Worm (Caenorhabditis elegans) whole organism, L4 larva: ENCODE results near the gene T03G6.1.
A peak's percentile ranks its signal among the peaks of the same experiment; 100 is the strongest.

Experiments
- D1046.2 ChIP-seq: fragments of 200-800 bp; sonication (Bioruptor generic); IDR thresholded peaks from 2 replicates; pipeline ENCODE4 v1.3.6; 2022; ENCODE audit warnings: missing genetic modification characterization, missing compliant biosample characterization
- F49E8.2 ChIP-seq: sonication (generic microtip); optimal IDR thresholded peaks from 2 replicates; lab custom pipeline; 2016; ENCODE audit warnings: missing compliant biosample characterization, mild to moderate bottlenecking, missing genetic modification characterization, borderline replicate concordance
- T20F7.1 ChIP-seq: fragments of 200-800 bp; sonication (Bioruptor generic); optimal IDR thresholded peaks from 2 replicates; lab custom pipeline; 2018; ENCODE audit warnings: mild to moderate bottlenecking, missing genetic modification characterization, missing compliant biosample characterization
- T26A8.4 ChIP-seq: fragments of 200-800 bp; sonication (Bioruptor generic); IDR thresholded peaks from 2 replicates; pipeline ENCODE4 v1.3.6; 2022; ENCODE audit warnings: missing genetic modification characterization, missing compliant biosample characterization
- Y5F2A.4 ChIP-seq: fragments of 200-800 bp; sonication (Bioruptor generic); optimal IDR thresholded peaks from 2 replicates; lab custom pipeline; 2018; ENCODE audit warnings: mild to moderate bottlenecking, missing genetic modification characterization, missing compliant biosample characterization
- ZK546.5 ChIP-seq, 2 experiments: sonication (generic microtip); optimal IDR thresholded peaks; 2 replicates each; lab custom pipeline; 2017; ENCODE audit warnings: missing biosample characterization in 2 of 2, missing genetic modification characterization in 2 of 2
- arid-1 ChIP-seq: fragments of 200-800 bp; sonication (Bioruptor generic); conservative IDR thresholded peaks from 2 replicates; pipeline ENCODE4 v1.3.6; 2022; ENCODE audit warnings: missing genetic modification reagents, missing genetic modification characterization, missing compliant biosample characterization
- ceh-44 ChIP-seq: fragments of 200-800 bp; sonication (Bioruptor generic); IDR thresholded peaks from 2 replicates; pipeline ENCODE4 v1.3.6; 2022; ENCODE audit warnings: missing genetic modification reagents, missing genetic modification characterization, missing compliant biosample characterization
- ceh-82 ChIP-seq: sonication (generic microtip); optimal IDR thresholded peaks from 2 replicates; lab custom pipeline; 2017; ENCODE audit warnings: missing biosample characterization, missing genetic modification characterization
- ces-1 ChIP-seq: fragments of 150-350 bp; sonication (generic microtip); optimal IDR thresholded peaks from 4 replicates; lab custom pipeline; 2014; ENCODE audit warnings: missing biosample characterization, missing genetic modification reagents, missing genetic modification characterization
- daf-16 ChIP-seq, 3 experiments: sonication (generic microtip); optimal IDR thresholded peaks; 2 replicates each; lab custom pipeline; 2016 to 2017; ENCODE audit warnings: missing genetic modification characterization in 3 of 3, missing genetic modification reagents in 3 of 3, mild to moderate bottlenecking in 2 of 3, missing compliant biosample characterization in 2 of 3, missing biosample characterization in 1 of 3, moderate library complexity in 1 of 3
- daf-19 ChIP-seq: fragments of 200-800 bp; sonication (Bioruptor generic); conservative IDR thresholded peaks from 2 replicates; pipeline ENCODE4 v1.3.6; 2022; ENCODE audit warnings: missing genetic modification characterization, missing compliant biosample characterization
- dmd-8 ChIP-seq: fragments of 200-800 bp; sonication (Bioruptor generic); IDR thresholded peaks from 2 replicates; pipeline ENCODE4 v1.3.6; 2022; ENCODE audit warnings: missing genetic modification characterization, missing compliant biosample characterization
- dmd-9 ChIP-seq: fragments of 200-800 bp; sonication (Bioruptor generic); IDR thresholded peaks from 2 replicates; pipeline ENCODE4 v1.3.6; 2022; ENCODE audit warnings: missing genetic modification reagents, missing genetic modification characterization, missing compliant biosample characterization
- dpl-1 ChIP-seq: fragments of 150-350 bp; optimal IDR thresholded peaks from 2 replicates; lab custom pipeline; 2014; ENCODE audit warnings: missing biosample characterization, missing genetic modification reagents, missing genetic modification characterization
- duxl-1 ChIP-seq: sonication (generic microtip); optimal IDR thresholded peaks from 2 replicates; lab custom pipeline; 2016; ENCODE audit warnings: mild to moderate bottlenecking, missing genetic modification characterization, moderate library complexity, missing compliant biosample characterization; ENCODE audit not compliant: poor library complexity
- dve-1 ChIP-seq: sonication (generic microtip); optimal IDR thresholded peaks from 2 replicates; lab custom pipeline; 2017; ENCODE audit warnings: antibody characterized with exemption, mild to moderate bottlenecking, missing genetic modification characterization, missing compliant biosample characterization; ENCODE audit not compliant: insufficient read depth
- egl-43 ChIP-seq: fragments of 200-800 bp; sonication (Bioruptor generic); IDR thresholded peaks from 2 replicates; pipeline ENCODE4 v1.3.6; 2022; ENCODE audit warnings: missing genetic modification reagents, missing genetic modification characterization, missing compliant biosample characterization
- hif-1 ChIP-seq, 2 experiments: sonication (generic microtip); optimal IDR thresholded peaks; 2 replicates each; lab custom pipeline; 2016 to 2017; ENCODE audit warnings: missing compliant biosample characterization in 2 of 2, missing genetic modification characterization in 2 of 2, missing genetic modification reagents in 2 of 2, missing genotype in 2 of 2, mild to moderate bottlenecking in 1 of 2
- hlh-11 ChIP-seq: fragments of 200-800 bp; sonication (Bioruptor generic); optimal IDR thresholded peaks from 2 replicates; lab custom pipeline; 2018; ENCODE audit warnings: mild to moderate bottlenecking, missing genetic modification characterization, missing compliant biosample characterization
- hlh-30 ChIP-seq: sonication (generic microtip); optimal IDR thresholded peaks from 2 replicates; lab custom pipeline; 2017; ENCODE audit warnings: antibody characterized with exemption, mild to moderate bottlenecking, missing genetic modification characterization, missing compliant biosample characterization; ENCODE audit not compliant: insufficient read depth
- hmg-1.1 ChIP-seq: fragments of 200-800 bp; sonication (Bioruptor generic); IDR thresholded peaks from 2 replicates; pipeline ENCODE4 v1.3.6; 2022; ENCODE audit warnings: missing genetic modification reagents, missing genetic modification characterization, missing compliant biosample characterization
- lin-1 ChIP-seq: fragments of 200-800 bp; sonication (Bioruptor generic); IDR thresholded peaks from 2 replicates; pipeline ENCODE4 v1.3.6; 2022; ENCODE audit warnings: missing genetic modification reagents, missing genetic modification characterization, missing compliant biosample characterization
- lin-38 ChIP-seq: fragments of 200-800 bp; sonication (Bioruptor generic); IDR thresholded peaks from 2 replicates; pipeline ENCODE4 v1.3.6; 2022; ENCODE audit warnings: missing genetic modification reagents, missing genetic modification characterization, missing compliant biosample characterization
- lin-39 ChIP-seq: fragments of 150-350 bp; optimal IDR thresholded peaks from 2 replicates; lab custom pipeline; 2014; ENCODE audit warnings: missing biosample characterization, missing genetic modification reagents, missing genetic modification characterization
- madf-5 ChIP-seq, 2 experiments: fragments of 200-800 bp; sonication (Bioruptor generic); IDR thresholded peaks; 2 replicates each; pipeline ENCODE4 v1.3.6; 2022; ENCODE audit warnings: missing compliant biosample characterization in 2 of 2, missing genetic modification characterization in 2 of 2
- mdl-1 ChIP-seq, 2 experiments: fragments of 150-350 bp in 1 of 2; sonication (generic microtip) in 1 of 2; optimal IDR thresholded peaks; 2 replicates each; lab custom pipeline; 2014 to 2017; ENCODE audit warnings: missing biosample characterization in 2 of 2, missing genetic modification characterization in 2 of 2
- mxl-2 ChIP-seq: fragments of 200-800 bp; sonication (Bioruptor generic); conservative IDR thresholded peaks from 2 replicates; pipeline ENCODE4 v1.3.6; 2022; ENCODE audit warnings: missing genetic modification reagents, missing genetic modification characterization, missing compliant biosample characterization
- nhr-10 ChIP-seq: fragments of 150-350 bp; optimal IDR thresholded peaks from 2 replicates; lab custom pipeline; 2014; ENCODE audit warnings: missing biosample characterization, missing genetic modification characterization
- nhr-11 ChIP-seq: fragments of 150-350 bp; optimal IDR thresholded peaks from 2 replicates; lab custom pipeline; 2014; ENCODE audit warnings: missing biosample characterization, missing genetic modification characterization
- nhr-111 ChIP-seq: fragments of 200-800 bp; sonication (Bioruptor generic); optimal IDR thresholded peaks from 2 replicates; lab custom pipeline; 2018; ENCODE audit warnings: mild to moderate bottlenecking, missing genetic modification characterization, missing compliant biosample characterization
- nhr-25 ChIP-seq: sonication (generic microtip); optimal IDR thresholded peaks from 2 replicates; lab custom pipeline; 2017; ENCODE audit warnings: missing genetic modification characterization, mild to moderate bottlenecking, missing compliant biosample characterization, antibody characterized with exemption, moderate library complexity, borderline replicate concordance; ENCODE audit not compliant: insufficient read depth
- nhr-28 ChIP-seq: fragments of 150-350 bp; optimal IDR thresholded peaks from 2 replicates; lab custom pipeline; 2014; ENCODE audit warnings: missing biosample characterization, missing genetic modification characterization
- nhr-42 ChIP-seq: fragments of 200-800 bp; sonication (Bioruptor generic); IDR thresholded peaks from 2 replicates; pipeline ENCODE4 v1.3.6; 2022; ENCODE audit warnings: missing genetic modification characterization, missing compliant biosample characterization
- nhr-77 ChIP-seq: fragments of 150-350 bp; optimal IDR thresholded peaks from 2 replicates; lab custom pipeline; 2014; ENCODE audit warnings: missing biosample characterization, missing genetic modification characterization
- pha-4 ChIP-seq, 2 experiments: fragments of 150-350 bp in 1 of 2; fragments of 200-800 bp in 1 of 2; sonication (Bioruptor generic) in 1 of 2; IDR thresholded peaks in 1 of 2; optimal IDR thresholded peaks in 1 of 2; 2 replicates each; pipeline versions ENCODE4 v1.3.6 to Lab custom; 2014 to 2022; ENCODE audit warnings: missing genetic modification characterization in 2 of 2, missing genetic modification reagents in 2 of 2, missing biosample characterization in 1 of 2, missing compliant biosample characterization in 1 of 2
- php-3 ChIP-seq: fragments of 200-800 bp; sonication (Bioruptor generic); IDR thresholded peaks from 2 replicates; pipeline ENCODE4 v1.3.6; 2022; ENCODE audit warnings: missing genetic modification reagents, missing genetic modification characterization, missing compliant biosample characterization
- rbr-2 ChIP-seq: sonication (generic microtip); optimal IDR thresholded peaks from 2 replicates; lab custom pipeline; 2016; ENCODE audit warnings: missing genotype, missing genetic modification characterization, missing compliant biosample characterization
- saeg-2 ChIP-seq: fragments of 200-800 bp; sonication (Bioruptor generic); IDR thresholded peaks from 2 replicates; pipeline ENCODE4 v1.3.6; 2022; ENCODE audit warnings: missing genetic modification reagents, missing genetic modification characterization, missing compliant biosample characterization
- sdz-12 ChIP-seq: fragments of 200-800 bp; sonication (Bioruptor generic); optimal IDR thresholded peaks from 2 replicates; lab custom pipeline; 2018; ENCODE audit warnings: mild to moderate bottlenecking, missing genetic modification characterization, missing compliant biosample characterization
- snpc-1.2 ChIP-seq: fragments of 200-800 bp; sonication (Bioruptor generic); IDR thresholded peaks from 2 replicates; pipeline ENCODE4 v1.3.6; 2022; ENCODE audit warnings: missing genetic modification reagents, missing genetic modification characterization, missing compliant biosample characterization
- spr-3 ChIP-seq: fragments of 200-800 bp; sonication (Bioruptor generic); optimal IDR thresholded peaks from 2 replicates; lab custom pipeline; 2018; ENCODE audit warnings: mild to moderate bottlenecking, missing genetic modification characterization, missing compliant biosample characterization
- unc-39 ChIP-seq: sonication (generic microtip); optimal IDR thresholded peaks from 2 replicates; lab custom pipeline; 2017; ENCODE audit warnings: missing biosample characterization, missing genetic modification characterization
- unc-62 ChIP-seq, 3 experiments: fragments of 150-350 bp in 1 of 3; sonication (generic microtip); optimal IDR thresholded peaks in 2 of 3; peaks in 1 of 3; 1 replicate in 1 of 3; 2 replicates in 2 of 3; lab custom pipeline; 2014 to 2017; ENCODE audit warnings: missing biosample characterization in 3 of 3, missing genetic modification characterization in 3 of 3, missing genetic modification reagents in 3 of 3, missing genotype in 1 of 3
- zag-1 ChIP-seq: fragments of 150-350 bp; optimal IDR thresholded peaks from 2 replicates; lab custom pipeline; 2014; ENCODE audit warnings: missing biosample characterization, missing genetic modification characterization
- zfp-3 ChIP-seq: fragments of 200-800 bp; sonication (Bioruptor generic); conservative IDR thresholded peaks from 2 replicates; pipeline ENCODE4 v1.3.6; 2022; ENCODE audit warnings: missing genetic modification reagents, missing genetic modification characterization, missing compliant biosample characterization
- zip-11 ChIP-seq: fragments of 200-800 bp; sonication (Bioruptor generic); IDR thresholded peaks from 2 replicates; pipeline ENCODE4 v1.3.6; 2022; ENCODE audit warnings: missing genetic modification characterization, missing compliant biosample characterization
- ztf-7 ChIP-seq: fragments of 150-350 bp; optimal IDR thresholded peaks from 2 replicates; lab custom pipeline; 2014; ENCODE audit warnings: missing biosample characterization, missing genetic modification characterization

The T03G6.1 gene

ce11 chrX:2598833-2599279, 9.2 kb upstream of the T03G6.1 start (continued):
- TF ChIP-seq T26A8.4 (GFP tag; lab: Robert Waterston, UW): no peak
- peak; percentile 69 for TF ChIP-seq hlh-11
- peak; percentile 58 for TF ChIP-seq nhr-11
- peak; percentile 85 for TF ChIP-seq rbr-2 (tag; lab: Kevin White, UChicago)
- no peak for TF ChIP-seq T20F7.1 (GFP tag; lab: Kevin White, UChicago)
- no peak for TF ChIP-seq mxl-2 (GFP tag; lab: Robert Waterston, UW)
- TF ChIP-seq hlh-30 (tag; lab: Kevin White, UChicago): peak; percentile 0
- TF ChIP-seq ztf-7 (tag; lab: Kevin White, UChicago): no peak
- no peak for TF ChIP-seq arid-1
- TF ChIP-seq unc-62 (GFP tag; optimal IDR thresholded peaks at IDR 0.05 in 1 of 2; lab: Kevin White, UChicago): peak in 1 of 2 experiments; percentile 62
- TF ChIP-seq unc-62 (tag; optimal IDR thresholded peaks at IDR 0.05; lab: Kevin White, UChicago): no peak
- no peak for TF ChIP-seq ces-1
- no peak for TF ChIP-seq unc-39 (tag; lab: Kevin White, UChicago)
- no peak for TF ChIP-seq php-3 (GFP tag; lab: Robert Waterston, UW)
- no peak for TF ChIP-seq ZK546.5 (tag; optimal IDR thresholded peaks at IDR 0.05; lab: Kevin White, UChicago)
- TF ChIP-seq daf-16 (GFP tag; optimal IDR thresholded peaks at IDR 0.05; lab: Kevin White, UChicago): peak in 1 of 2 experiments; percentile 33
- no peak for TF ChIP-seq daf-16 (tag; optimal IDR thresholded peaks at IDR 0.05; lab: Kevin White, UChicago)
- no peak for TF ChIP-seq zag-1 (tag; lab: Kevin White, UChicago)
- TF ChIP-seq saeg-2 (GFP tag; lab: Robert Waterston, UW): no peak
- peak; percentile 40; the same call in 1 of the 2 replicates for TF ChIP-seq nhr-42
- TF ChIP-seq ceh-82 (tag; lab: Kevin White, UChicago): no peak
- TF ChIP-seq ceh-44: no peak
- no peak for TF ChIP-seq nhr-10 (tag; lab: Kevin White, UChicago)
- 0 out of 2 replicates have a peak, but pooled peaks have one; percentile 24 for TF ChIP-seq lin-38 (GFP tag; lab: Robert Waterston, UW)
- no peak for TF ChIP-seq dmd-8 (GFP tag; lab: Robert Waterston, UW)
- TF ChIP-seq nhr-25 (tag; lab: Kevin White, UChicago): no peak
- no peak for TF ChIP-seq duxl-1 (tag; lab: Kevin White, UChicago)
- peak; percentile 50 to 98 for TF ChIP-seq hif-1 (tag; optimal IDR thresholded peaks at IDR 0.05; lab: Kevin White, UChicago)
- no peak for TF ChIP-seq lin-39 (tag; lab: Kevin White, UChicago)
- no peak for TF ChIP-seq zfp-3 (GFP tag; lab: Robert Waterston, UW)
- TF ChIP-seq lin-1: 0 out of 2 replicates have a peak, but pooled peaks have one; percentile 6
- TF ChIP-seq D1046.2 (GFP tag; lab: Robert Waterston, UW): no peak
- TF ChIP-seq egl-43 (GFP tag; lab: Robert Waterston, UW): peak; percentile 67; the same call in 1 of the 2 replicates
- peak; percentile 7 for TF ChIP-seq nhr-77 (tag; lab: Kevin White, UChicago)
- TF ChIP-seq dmd-9: no peak
- TF ChIP-seq dve-1 (tag; lab: Kevin White, UChicago): no peak
- peak; percentile 85 for TF ChIP-seq hmg-1.1 (GFP tag; lab: Robert Waterston, UW)
- no peak for TF ChIP-seq zip-11 (GFP tag; lab: Robert Waterston, UW)
- no peak for TF ChIP-seq nhr-111
- TF ChIP-seq dpl-1: peak; percentile 24
- no peak for TF ChIP-seq Y5F2A.4
- TF ChIP-seq F49E8.2 (tag; lab: Kevin White, UChicago): no peak
- TF ChIP-seq daf-19 (GFP tag; lab: Robert Waterston, UW): no peak
- TF ChIP-seq spr-3 (GFP tag; lab: Kevin White, UChicago): no peak
- TF ChIP-seq sdz-12 (GFP tag; lab: Kevin White, UChicago): no peak
- TF ChIP-seq snpc-1.2 (GFP tag; lab: Robert Waterston, UW): no peak
- no peak for TF ChIP-seq pha-4 (GFP tag; IDR thresholded peaks at IDR 0.05; lab: Robert Waterston, UW)
- no peak for TF ChIP-seq pha-4 (tag; optimal IDR thresholded peaks at IDR 0.05; lab: Kevin White, UChicago)
- TF ChIP-seq mdl-1 (tag; optimal IDR thresholded peaks at IDR 0.05; lab: Kevin White, UChicago): no peak
- no peak for TF ChIP-seq madf-5 (GFP tag; IDR thresholded peaks at IDR 0.05; lab: Robert Waterston, UW)
- TF ChIP-seq nhr-28 (tag; lab: Kevin White, UChicago): peak; percentile 35
